Worm (Caenorhabditis elegans) whole organism, L4 larva: ENCODE data around the gene C08A9.3.
A peak's percentile ranks its signal among the peaks of the same experiment; 100 is the strongest.

Experiments
- F37D6.2 ChIP-seq: sonication (generic microtip); optimal IDR thresholded peaks from 2 replicates; lab custom pipeline; 2016; ENCODE audit warnings: mild to moderate bottlenecking, missing genetic modification characterization, missing compliant biosample characterization
- F44E2.7 ChIP-seq: fragments of 200-800 bp; sonication (Bioruptor generic); IDR thresholded peaks from 2 replicates; pipeline ENCODE4 v2.1.2; 2022; ENCODE audit warnings: missing genetic modification characterization, missing compliant biosample characterization
- T20F7.1 ChIP-seq: fragments of 200-800 bp; sonication (Bioruptor generic); optimal IDR thresholded peaks from 2 replicates; lab custom pipeline; 2018; ENCODE audit warnings: mild to moderate bottlenecking, missing genetic modification characterization, missing compliant biosample characterization
- Y48G9A.11 ChIP-seq: fragments of 200-800 bp; sonication (Bioruptor generic); IDR thresholded peaks from 2 replicates; pipeline ENCODE4 v1.3.6; 2022; ENCODE audit warnings: missing genetic modification reagents, missing genetic modification characterization, missing compliant biosample characterization
- aha-1 ChIP-seq: fragments of 150-350 bp; peaks from one replicate; lab custom pipeline; 2014; ENCODE audit warnings: missing biosample characterization, missing genetic modification characterization
- arid-1 ChIP-seq: fragments of 200-800 bp; sonication (Bioruptor generic); conservative IDR thresholded peaks from 2 replicates; pipeline ENCODE4 v1.3.6; 2022; ENCODE audit warnings: missing genetic modification reagents, missing genetic modification characterization, missing compliant biosample characterization
- attf-4 ChIP-seq: sonication (generic microtip); optimal IDR thresholded peaks from 3 replicates; lab custom pipeline; 2017; ENCODE audit warnings: missing biosample characterization, missing genetic modification characterization
- ceh-28 ChIP-seq: fragments of 150-350 bp; optimal IDR thresholded peaks from 2 replicates; lab custom pipeline; 2014; ENCODE audit warnings: missing biosample characterization, missing genetic modification reagents, missing genetic modification characterization
- ceh-44 ChIP-seq: fragments of 200-800 bp; sonication (Bioruptor generic); IDR thresholded peaks from 2 replicates; pipeline ENCODE4 v1.3.6; 2022; ENCODE audit warnings: missing genetic modification reagents, missing genetic modification characterization, missing compliant biosample characterization
- ceh-62 ChIP-seq: sonication (generic microtip); optimal IDR thresholded peaks from 2 replicates; lab custom pipeline; 2017; ENCODE audit warnings: missing biosample characterization, missing genetic modification characterization
- ces-1 ChIP-seq: fragments of 150-350 bp; sonication (generic microtip); optimal IDR thresholded peaks from 4 replicates; lab custom pipeline; 2014; ENCODE audit warnings: missing biosample characterization, missing genetic modification reagents, missing genetic modification characterization
- daf-16 ChIP-seq, 3 experiments: sonication (generic microtip); optimal IDR thresholded peaks; 2 replicates each; lab custom pipeline; 2016 to 2017; ENCODE audit warnings: missing genetic modification characterization in 3 of 3, missing genetic modification reagents in 3 of 3, mild to moderate bottlenecking in 2 of 3, missing compliant biosample characterization in 2 of 3, missing biosample characterization in 1 of 3, moderate library complexity in 1 of 3
- dmd-8 ChIP-seq: fragments of 200-800 bp; sonication (Bioruptor generic); IDR thresholded peaks from 2 replicates; pipeline ENCODE4 v1.3.6; 2022; ENCODE audit warnings: missing genetic modification characterization, missing compliant biosample characterization
- duxl-1 ChIP-seq: sonication (generic microtip); optimal IDR thresholded peaks from 2 replicates; lab custom pipeline; 2016; ENCODE audit warnings: mild to moderate bottlenecking, missing genetic modification characterization, moderate library complexity, missing compliant biosample characterization; ENCODE audit not compliant: poor library complexity
- fkh-10 ChIP-seq: fragments of 150-350 bp; optimal IDR thresholded peaks from 2 replicates; lab custom pipeline; 2014; ENCODE audit warnings: missing biosample characterization, missing genetic modification reagents, missing genetic modification characterization
- hif-1 ChIP-seq, 2 experiments: sonication (generic microtip); optimal IDR thresholded peaks; 2 replicates each; lab custom pipeline; 2016 to 2017; ENCODE audit warnings: missing compliant biosample characterization in 2 of 2, missing genetic modification characterization in 2 of 2, missing genetic modification reagents in 2 of 2, missing genotype in 2 of 2, mild to moderate bottlenecking in 1 of 2
- hlh-11 ChIP-seq: fragments of 200-800 bp; sonication (Bioruptor generic); optimal IDR thresholded peaks from 2 replicates; lab custom pipeline; 2018; ENCODE audit warnings: mild to moderate bottlenecking, missing genetic modification characterization, missing compliant biosample characterization
- hlh-30 ChIP-seq: sonication (generic microtip); optimal IDR thresholded peaks from 2 replicates; lab custom pipeline; 2017; ENCODE audit warnings: antibody characterized with exemption, mild to moderate bottlenecking, missing genetic modification characterization, missing compliant biosample characterization; ENCODE audit not compliant: insufficient read depth
- jun-1 ChIP-seq: fragments of 150-350 bp; optimal IDR thresholded peaks from 2 replicates; lab custom pipeline; 2014; ENCODE audit warnings: missing biosample characterization, missing genetic modification reagents, missing genetic modification characterization
- lim-7 ChIP-seq: fragments of 200-800 bp; sonication (Bioruptor generic); IDR thresholded peaks from 2 replicates; pipeline ENCODE4 v1.3.6; 2022; ENCODE audit warnings: missing genetic modification characterization, missing compliant biosample characterization
- lin-13 ChIP-seq: fragments of 150-350 bp; optimal IDR thresholded peaks from 2 replicates; lab custom pipeline; 2014; ENCODE audit warnings: missing biosample characterization, missing genetic modification reagents, missing genetic modification characterization
- lin-29 ChIP-seq: fragments of 200-800 bp; sonication (Bioruptor generic); IDR thresholded peaks from 2 replicates; pipeline ENCODE4 v1.3.6; 2022; ENCODE audit warnings: missing genetic modification reagents, missing genetic modification characterization, missing compliant biosample characterization
- lsy-2 ChIP-seq, 2 experiments: fragments of 150-350 bp in 1 of 2; sonication (generic microtip) in 1 of 2; optimal IDR thresholded peaks; 2 replicates each; lab custom pipeline; 2014 to 2017; ENCODE audit warnings: missing biosample characterization in 2 of 2, missing genetic modification characterization in 2 of 2
- mdt-29 ChIP-seq: fragments of 200-800 bp; sonication (Bioruptor generic); IDR thresholded peaks from 2 replicates; pipeline ENCODE4 v1.3.6; 2022; ENCODE audit warnings: missing genetic modification reagents, missing genetic modification characterization, missing compliant biosample characterization
- mes-2 ChIP-seq: sonication (generic microtip); optimal IDR thresholded peaks from 2 replicates; lab custom pipeline; 2016; ENCODE audit warnings: missing genotype, mild to moderate bottlenecking, missing genetic modification characterization, missing compliant biosample characterization; ENCODE audit not compliant: poor library complexity, severe bottlenecking
- mxl-3 ChIP-seq: fragments of 200-800 bp; sonication (Bioruptor generic); optimal IDR thresholded peaks from 2 replicates; lab custom pipeline; 2018; ENCODE audit warnings: mild to moderate bottlenecking, missing genetic modification characterization, missing compliant biosample characterization
- nhr-10 ChIP-seq: fragments of 150-350 bp; optimal IDR thresholded peaks from 2 replicates; lab custom pipeline; 2014; ENCODE audit warnings: missing biosample characterization, missing genetic modification characterization
- nhr-11 ChIP-seq: fragments of 150-350 bp; optimal IDR thresholded peaks from 2 replicates; lab custom pipeline; 2014; ENCODE audit warnings: missing biosample characterization, missing genetic modification characterization
- nhr-111 ChIP-seq: fragments of 200-800 bp; sonication (Bioruptor generic); optimal IDR thresholded peaks from 2 replicates; lab custom pipeline; 2018; ENCODE audit warnings: mild to moderate bottlenecking, missing genetic modification characterization, missing compliant biosample characterization
- nhr-42 ChIP-seq: fragments of 200-800 bp; sonication (Bioruptor generic); IDR thresholded peaks from 2 replicates; pipeline ENCODE4 v1.3.6; 2022; ENCODE audit warnings: missing genetic modification characterization, missing compliant biosample characterization
- nhr-6 ChIP-seq: fragments of 150-350 bp; optimal IDR thresholded peaks from 2 replicates; lab custom pipeline; 2014; ENCODE audit warnings: missing biosample characterization, missing genetic modification characterization
- nhr-77 ChIP-seq: fragments of 150-350 bp; optimal IDR thresholded peaks from 2 replicates; lab custom pipeline; 2014; ENCODE audit warnings: missing biosample characterization, missing genetic modification characterization
- pha-4 ChIP-seq, 2 experiments: fragments of 150-350 bp in 1 of 2; fragments of 200-800 bp in 1 of 2; sonication (Bioruptor generic) in 1 of 2; IDR thresholded peaks in 1 of 2; optimal IDR thresholded peaks in 1 of 2; 2 replicates each; pipeline versions ENCODE4 v1.3.6 to Lab custom; 2014 to 2022; ENCODE audit warnings: missing genetic modification characterization in 2 of 2, missing genetic modification reagents in 2 of 2, missing biosample characterization in 1 of 2, missing compliant biosample characterization in 1 of 2
- snpc-4 ChIP-seq: fragments of 150-350 bp; optimal IDR thresholded peaks from 2 replicates; lab custom pipeline; 2014; ENCODE audit warnings: missing biosample characterization, missing genetic modification characterization
- spr-1 ChIP-seq: sonication (generic microtip); optimal IDR thresholded peaks from 2 replicates; lab custom pipeline; 2016; ENCODE audit warnings: mild to moderate bottlenecking, missing genetic modification characterization, missing compliant biosample characterization
- unc-62 ChIP-seq, 3 experiments: fragments of 150-350 bp in 1 of 3; sonication (generic microtip); optimal IDR thresholded peaks in 2 of 3; peaks in 1 of 3; 1 replicate in 1 of 3; 2 replicates in 2 of 3; lab custom pipeline; 2014 to 2017; ENCODE audit warnings: missing biosample characterization in 3 of 3, missing genetic modification characterization in 3 of 3, missing genetic modification reagents in 3 of 3, missing genotype in 1 of 3
- zfp-2 ChIP-seq: sonication (generic microtip); optimal IDR thresholded peaks from 2 replicates; lab custom pipeline; 2016; ENCODE audit warnings: mild to moderate bottlenecking, missing genetic modification characterization, missing compliant biosample characterization
- zfp-3 ChIP-seq: fragments of 200-800 bp; sonication (Bioruptor generic); conservative IDR thresholded peaks from 2 replicates; pipeline ENCODE4 v1.3.6; 2022; ENCODE audit warnings: missing genetic modification reagents, missing genetic modification characterization, missing compliant biosample characterization
- zip-2 ChIP-seq: fragments of 150-350 bp; optimal IDR thresholded peaks from 2 replicates; lab custom pipeline; 2014; ENCODE audit warnings: missing biosample characterization, missing genetic modification characterization

C08A9.3 gene

DNA sequence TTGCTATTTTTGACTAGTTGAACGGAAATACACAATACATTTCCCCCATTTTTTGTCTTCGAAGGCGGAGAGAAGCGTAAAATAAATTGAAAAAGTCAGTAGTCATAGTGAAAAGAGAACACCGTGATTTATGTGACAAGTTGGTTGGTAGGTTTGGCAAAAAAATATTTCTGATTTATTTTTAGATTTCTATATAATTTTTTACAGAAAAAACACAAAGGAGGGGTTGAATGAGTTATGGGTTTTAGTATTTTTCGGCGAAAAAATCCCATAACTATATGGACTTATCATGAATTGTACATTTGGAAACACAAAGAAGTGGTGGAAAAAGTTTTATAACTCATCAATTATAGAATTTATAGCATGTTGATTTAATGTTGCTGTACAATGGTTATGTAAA, 47.6 kb downstream of the C08A9.3 start, which contains the start of gene C30G4.2:
Gene C30G4.2 (minus strand): TSS at position 101 of the 400 bp plus-strand sequence.
- TF ChIP-seq nhr-42 (GFP tag; lab: Robert Waterston, UW) (no peak), lim-7 (GFP tag; lab: Robert Waterston, UW) (no peak), Y48G9A.11 (GFP tag; lab: Robert Waterston, UW) (no peak), ceh-62 (tag; lab: Kevin White, UChicago) (no peak), fkh-10 (GFP tag; lab: Kevin White, UChicago) (no peak), hlh-30 (tag; lab: Kevin White, UChicago) (no peak), F37D6.2 (tag; lab: Kevin White, UChicago) (no peak), nhr-111 (GFP tag; lab: Kevin White, UChicago) (no peak), mes-2 (tag; lab: Kevin White, UChicago) (no peak), nhr-77 (no peak), hif-1 (tag; optimal IDR thresholded peaks at IDR 0.05; lab: Kevin White, UChicago) (no peak), T20F7.1 (GFP tag; lab: Kevin White, UChicago) (no peak)

ce11 chrX:17042946-17043345, 50.2 kb downstream of the C08A9.3 start, which contains the start of gene F35B3.7:
Gene F35B3.7 (minus strand): TSS chrX:17043078.
- TF ChIP-seq mxl-3 (peak; percentile 39), ceh-44 (GFP tag; lab: Robert Waterston, UW) (no peak), aha-1 (tag; lab: Kevin White, UChicago) (peak; percentile 38), nhr-10 (no peak), dmd-8 (GFP tag; lab: Robert Waterston, UW) (peak; percentile 52; the same call in 1 of the 2 replicates), nhr-11 (tag; lab: Kevin White, UChicago) (peak; percentile 83), zip-2 (tag; lab: Kevin White, UChicago) (no peak), zfp-3 (GFP tag; lab: Robert Waterston, UW) (no peak), hlh-11 (tag; lab: Kevin White, UChicago) (peak; percentile 44), hlh-30 (tag; lab: Kevin White, UChicago) (peak; percentile 27), attf-4 (tag; lab: Kevin White, UChicago) (no peak), zfp-2 (no peak)

DNA sequence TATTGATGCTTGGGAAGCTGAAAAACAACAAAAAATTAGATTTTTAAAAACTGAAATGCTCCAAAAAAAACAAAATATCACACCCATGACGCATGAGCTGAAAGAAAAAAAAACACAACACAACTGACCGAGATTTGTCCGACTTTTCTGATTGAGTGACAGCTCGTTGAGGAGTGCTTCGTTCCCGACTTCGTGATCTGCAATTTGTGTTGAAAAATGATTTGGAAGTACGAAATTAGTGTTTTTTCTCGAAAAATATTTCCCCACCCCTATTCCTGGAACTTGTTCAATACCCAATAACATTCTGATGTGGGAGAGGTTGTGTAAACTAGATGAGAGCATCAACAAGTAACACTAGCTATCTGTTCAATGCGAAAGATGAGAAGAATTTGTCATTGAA, 51.5 kb downstream of the C08A9.3 start:
- TF ChIP-seq ceh-28 (no peak), pha-4 (GFP tag; IDR thresholded peaks at IDR 0.05; lab: Robert Waterston, UW) (no peak), pha-4 (tag; optimal IDR thresholded peaks at IDR 0.05; lab: Kevin White, UChicago) (no peak), unc-62 (GFP tag; optimal IDR thresholded peaks at IDR 0.05 in 1 of 2; lab: Kevin White, UChicago) (peak in 1 of 2 experiments; percentile 97), unc-62 (tag; optimal IDR thresholded peaks at IDR 0.05; lab: Kevin White, UChicago) (no peak), daf-16 (GFP tag; optimal IDR thresholded peaks at IDR 0.05; lab: Kevin White, UChicago) (peak in 1 of 2 experiments; percentile 53), daf-16 (tag; optimal IDR thresholded peaks at IDR 0.05; lab: Kevin White, UChicago) (no peak), fkh-10 (GFP tag; lab: Kevin White, UChicago) (no peak), jun-1 (tag; lab: Kevin White, UChicago) (no peak), snpc-4 (tag; lab: Kevin White, UChicago) (no peak), lsy-2 (tag; optimal IDR thresholded peaks at IDR 0.05; lab: Kevin White, UChicago) (no peak), ces-1 (GFP tag; lab: Kevin White, UChicago) (no peak), T20F7.1 (GFP tag; lab: Kevin White, UChicago) (no peak), F44E2.7 (no peak)

DNA sequence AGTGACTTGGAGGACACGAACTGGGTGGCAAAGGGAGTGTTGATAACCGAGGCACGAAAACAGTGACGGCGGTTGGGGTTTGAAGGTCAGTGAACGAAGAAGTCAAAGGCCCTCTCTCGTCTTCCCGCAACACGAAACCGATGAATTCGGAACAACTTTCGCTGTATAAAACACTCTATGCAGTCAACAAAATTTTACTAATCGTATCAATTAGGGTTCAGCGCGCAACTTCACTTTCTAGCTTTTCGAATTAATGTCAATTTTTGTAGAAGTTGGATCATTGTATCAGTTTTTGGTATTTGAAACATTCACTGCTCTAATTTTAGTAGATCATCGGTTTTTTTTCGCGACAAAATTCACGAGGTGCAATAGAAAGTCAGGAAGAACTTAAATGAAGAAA, 54.5 kb downstream of the C08A9.3 start:
- TF ChIP-seq ceh-62 (tag; lab: Kevin White, UChicago) = no peak
- no peak for TF ChIP-seq mdt-29
- TF ChIP-seq jun-1 (tag; lab: Kevin White, UChicago) = no peak
- TF ChIP-seq nhr-6 (tag; lab: Kevin White, UChicago) = no peak
- no peak for TF ChIP-seq F37D6.2 (tag; lab: Kevin White, UChicago)
- no peak for TF ChIP-seq lin-13 (GFP tag; lab: Kevin White, UChicago)
- no peak for TF ChIP-seq duxl-1
- TF ChIP-seq lin-29 = no peak
- TF ChIP-seq arid-1 (GFP tag; lab: Robert Waterston, UW) = no peak
- TF ChIP-seq zip-2 (tag; lab: Kevin White, UChicago) = no peak
- no peak for TF ChIP-seq spr-1
- no peak for TF ChIP-seq nhr-111 (GFP tag; lab: Kevin White, UChicago)
